Worm (Caenorhabditis elegans) whole organism, young adult: Measurements from ENCODE around the gene R10E4.3.
A peak's percentile ranks its signal among the peaks of the same experiment; 100 is the strongest.

Experiments
- F23B12.7 ChIP-seq: sonication (generic microtip); optimal IDR thresholded peaks from 2 replicates; lab custom pipeline; 2017; ENCODE audit warnings: missing genetic modification characterization, mild to moderate bottlenecking, missing compliant biosample characterization, antibody characterized with exemption, moderate library complexity; ENCODE audit not compliant: insufficient read depth
- F37B4.10 ChIP-seq: fragments of 200-800 bp; sonication (Bioruptor generic); IDR thresholded peaks from 2 replicates; pipeline ENCODE4 v1.3.6; 2022; ENCODE audit warnings: missing genetic modification characterization, missing compliant biosample characterization
- F57A8.1 ChIP-seq: fragments of 200-800 bp; sonication (Bioruptor generic); optimal IDR thresholded peaks from 2 replicates; lab custom pipeline; 2018; ENCODE audit warnings: mild to moderate bottlenecking, missing genetic modification characterization, moderate library complexity, missing compliant biosample characterization
- K11D2.4 ChIP-seq: fragments of 200-800 bp; sonication (Bioruptor generic); IDR thresholded peaks from 2 replicates; pipeline ENCODE4 v1.3.6; 2022; ENCODE audit warnings: missing genetic modification reagents, missing genetic modification characterization, missing compliant biosample characterization
- K12H6.12 ChIP-seq: fragments of 200-800 bp; sonication (Bioruptor generic); optimal IDR thresholded peaks from 2 replicates; lab custom pipeline; 2018; ENCODE audit warnings: mild to moderate bottlenecking, missing genetic modification characterization, missing compliant biosample characterization
- ZK185.1 ChIP-seq: sonication (generic microtip); optimal IDR thresholded peaks from 2 replicates; lab custom pipeline; 2016; ENCODE audit warnings: mild to moderate bottlenecking, missing genetic modification characterization, missing compliant biosample characterization; ENCODE audit not compliant: poor library complexity, severe bottlenecking
- ama-1 ChIP-seq, 3 experiments: fragments of 150-350 bp in 1 of 3; sonication (generic microtip) in 2 of 3; optimal IDR thresholded peaks; 2 replicates each; lab custom pipeline; 2014 to 2018; ENCODE audit warnings: missing biosample characterization in 2 of 3, missing genetic modification characterization in 2 of 3, missing genetic modification reagents in 2 of 3
- attf-6 ChIP-seq: fragments of 200-800 bp; sonication (Bioruptor generic); IDR thresholded peaks from 2 replicates; pipeline ENCODE4 v1.3.6; 2022; ENCODE audit warnings: missing genetic modification reagents, missing genetic modification characterization, missing compliant biosample characterization
- ccch-3 ChIP-seq: fragments of 200-800 bp; sonication (Bioruptor generic); optimal IDR thresholded peaks from 2 replicates; lab custom pipeline; 2018; ENCODE audit warnings: mild to moderate bottlenecking, missing genetic modification characterization, missing compliant biosample characterization
- ceh-27 ChIP-seq: fragments of 200-800 bp; sonication (Bioruptor generic); optimal IDR thresholded peaks from 2 replicates; lab custom pipeline; 2018; ENCODE audit warnings: mild to moderate bottlenecking, missing genetic modification characterization, moderate library complexity, missing compliant biosample characterization
- ceh-58 ChIP-seq: fragments of 200-800 bp; sonication (Bioruptor generic); IDR thresholded peaks from 2 replicates; pipeline ENCODE4 v1.3.6; 2022; ENCODE audit warnings: missing genetic modification characterization, missing compliant biosample characterization
- ceh-91 ChIP-seq: fragments of 200-800 bp; sonication (Bioruptor generic); IDR thresholded peaks from 2 replicates; pipeline ENCODE4 v1.3.6; 2022; ENCODE audit warnings: missing genetic modification reagents, missing genetic modification characterization, missing compliant biosample characterization
- dpl-1 ChIP-seq: fragments of 150-350 bp; optimal IDR thresholded peaks from 2 replicates; lab custom pipeline; 2014; ENCODE audit warnings: missing biosample characterization, missing genetic modification reagents, missing genetic modification characterization
- egl-44 ChIP-seq: fragments of 200-800 bp; sonication (Bioruptor generic); IDR thresholded peaks from 2 replicates; pipeline ENCODE4 v1.3.6; 2022; ENCODE audit warnings: missing genetic modification reagents, missing genetic modification characterization, missing compliant biosample characterization
- gei-17 ChIP-seq: fragments of 200-800 bp; sonication (Bioruptor generic); optimal IDR thresholded peaks from 2 replicates; lab custom pipeline; 2018; ENCODE audit warnings: mild to moderate bottlenecking, missing genetic modification characterization, missing compliant biosample characterization
- him-1 ChIP-seq: sonication (generic microtip); optimal IDR thresholded peaks from 2 replicates; lab custom pipeline; 2016; ENCODE audit warnings: missing genotype, missing genetic modification reagents, missing genetic modification characterization, missing compliant biosample characterization
- hmg-1.2 ChIP-seq: fragments of 200-800 bp; sonication (Bioruptor generic); IDR thresholded peaks from 2 replicates; pipeline ENCODE4 v1.3.6; 2022; ENCODE audit warnings: missing genetic modification reagents, missing genetic modification characterization, missing compliant biosample characterization
- hrde-1 ChIP-seq: sonication (generic microtip); optimal IDR thresholded peaks from 2 replicates; lab custom pipeline; 2016; ENCODE audit warnings: missing genetic modification characterization, mild to moderate bottlenecking, missing compliant biosample characterization, moderate library complexity, missing genotype, missing genetic modification reagents, borderline replicate concordance
- lag-1 ChIP-seq: fragments of 200-800 bp; sonication (Bioruptor generic); IDR thresholded peaks from 2 replicates; pipeline ENCODE4 v1.3.6; 2022; ENCODE audit warnings: missing genetic modification reagents, missing genetic modification characterization, missing compliant biosample characterization
- lin-35 ChIP-seq, 3 experiments: fragments of 150-350 bp in 2 of 3; sonication (generic microtip) in 1 of 3; optimal IDR thresholded peaks; 2 replicates each; lab custom pipeline; 2014 to 2018; ENCODE audit warnings: missing biosample characterization in 3 of 3, missing genetic modification characterization in 3 of 3, missing genetic modification reagents in 3 of 3
- lin-40 ChIP-seq: sonication (generic microtip); optimal IDR thresholded peaks from 2 replicates; lab custom pipeline; 2016; ENCODE audit warnings: missing genetic modification characterization, mild to moderate bottlenecking, missing compliant biosample characterization, missing genotype, missing genetic modification reagents
- lsl-1 ChIP-seq: fragments of 200-800 bp; sonication (Bioruptor generic); optimal IDR thresholded peaks from 2 replicates; lab custom pipeline; 2018; ENCODE audit warnings: mild to moderate bottlenecking, missing genetic modification characterization, moderate library complexity, missing compliant biosample characterization
- madf-6 ChIP-seq: fragments of 200-800 bp; sonication (Bioruptor generic); IDR thresholded peaks from 2 replicates; pipeline ENCODE4 v1.3.6; 2022; ENCODE audit warnings: missing genetic modification reagents, missing genetic modification characterization, missing compliant biosample characterization
- mel-28 ChIP-seq: sonication (generic microtip); optimal IDR thresholded peaks from 2 replicates; lab custom pipeline; 2016; ENCODE audit warnings: borderline replicate concordance, mild to moderate bottlenecking, missing genetic modification characterization, missing compliant biosample characterization
- nfya-1 ChIP-seq: sonication (generic microtip); optimal IDR thresholded peaks from 2 replicates; lab custom pipeline; 2017; ENCODE audit warnings: antibody characterized with exemption, missing compliant biosample characterization, missing genetic modification characterization, borderline replicate concordance; ENCODE audit not compliant: insufficient read depth
- nhr-27 ChIP-seq: fragments of 200-800 bp; sonication (Bioruptor generic); optimal IDR thresholded peaks from 2 replicates; lab custom pipeline; 2018; ENCODE audit warnings: mild to moderate bottlenecking, missing genetic modification characterization, moderate library complexity, missing compliant biosample characterization
- nhr-80 ChIP-seq: sonication (generic microtip); optimal IDR thresholded peaks from 2 replicates; lab custom pipeline; 2016; ENCODE audit warnings: missing genetic modification characterization, missing compliant biosample characterization
- nhr-90 ChIP-seq: sonication (generic microtip); optimal IDR thresholded peaks from 2 replicates; lab custom pipeline; 2016; ENCODE audit warnings: missing genotype, mild to moderate bottlenecking, missing genetic modification characterization, missing compliant biosample characterization
- pbrm-1 ChIP-seq: fragments of 200-800 bp; sonication (Bioruptor generic); IDR thresholded peaks from 2 replicates; pipeline ENCODE4 v1.3.6; 2022; ENCODE audit warnings: missing genetic modification reagents, missing genetic modification characterization, missing compliant biosample characterization
- pha-4 ChIP-seq: fragments of 150-350 bp; sonication (generic microtip); optimal IDR thresholded peaks from 2 replicates; lab custom pipeline; 2014; ENCODE audit warnings: missing biosample characterization, missing genetic modification reagents, missing genetic modification characterization
- repo-1 ChIP-seq: sonication (generic microtip); optimal IDR thresholded peaks from 2 replicates; lab custom pipeline; 2017; ENCODE audit warnings: mild to moderate bottlenecking, missing genetic modification characterization, missing compliant biosample characterization
- sea-2 ChIP-seq: fragments of 200-800 bp; sonication (Bioruptor generic); IDR thresholded peaks from 2 replicates; pipeline ENCODE4 v1.3.6; 2022; ENCODE audit warnings: missing genetic modification characterization, missing compliant biosample characterization
- snpc-1.1 ChIP-seq: sonication (generic microtip); optimal IDR thresholded peaks from 2 replicates; lab custom pipeline; 2017; ENCODE audit warnings: missing genetic modification characterization, mild to moderate bottlenecking, missing compliant biosample characterization, antibody characterized with exemption, moderate library complexity, missing genotype, missing genetic modification reagents; ENCODE audit not compliant: insufficient read depth
- snpc-1.3 ChIP-seq: sonication (generic microtip); optimal IDR thresholded peaks from 2 replicates; lab custom pipeline; 2017; ENCODE audit warnings: missing genetic modification characterization, mild to moderate bottlenecking, missing compliant biosample characterization, antibody characterized with exemption, moderate library complexity, missing genotype, missing genetic modification reagents; ENCODE audit not compliant: insufficient read depth
- somi-1 ChIP-seq: fragments of 200-800 bp; sonication (Bioruptor generic); optimal IDR thresholded peaks from 2 replicates; lab custom pipeline; 2018; ENCODE audit warnings: mild to moderate bottlenecking, missing genetic modification characterization, missing compliant biosample characterization
- sptf-2 ChIP-seq: fragments of 200-800 bp; sonication (Bioruptor generic); optimal IDR thresholded peaks from 2 replicates; lab custom pipeline; 2018; ENCODE audit warnings: mild to moderate bottlenecking, missing genetic modification characterization, missing compliant biosample characterization
- tlf-1 ChIP-seq: fragments of 200-800 bp; sonication (Bioruptor generic); optimal IDR thresholded peaks from 2 replicates; lab custom pipeline; 2018; ENCODE audit warnings: mild to moderate bottlenecking, missing genetic modification characterization, missing compliant biosample characterization

The R10E4.3 gene

ce11 chrIII:4313061-4313962 is 26.0 kb upstream of the R10E4.3 start, which contains the start of the genes evl-14 and dcn-1 (continued):
- TF ChIP-seq nhr-80 (peak; percentile 39), snpc-1.1 (tag; lab: Kevin White, UChicago) (peak; percentile 6), snpc-1.3 (tag; lab: Kevin White, UChicago) (peak; percentile 47), nhr-27 (no peak), F37B4.10 (GFP tag; lab: Robert Waterston, UW) (no peak), K12H6.12 (tag; lab: Kevin White, UChicago) (peak; percentile 46), sea-2 (GFP tag; lab: Robert Waterston, UW) (no peak), attf-6 (no peak), pha-4 (tag; lab: Kevin White, UChicago) (peak; percentile 74), somi-1 (no peak), ama-1 (optimal IDR thresholded peaks at IDR 0.05; lab: Kevin White, UChicago) (no peak), ama-1 (GFP tag; optimal IDR thresholded peaks at IDR 0.05; lab: Kevin White, UChicago) (no peak), ceh-91 (GFP tag; lab: Robert Waterston, UW) (peak; percentile 84), dpl-1 (peak; percentile 82), K11D2.4 (no peak), him-1 (tag; lab: Kevin White, UChicago) (peak; percentile 2), nfya-1 (tag; lab: Kevin White, UChicago) (no peak), mel-28 (tag; lab: Kevin White, UChicago) (no peak), ZK185.1 (tag; lab: Kevin White, UChicago) (no peak), tlf-1 (GFP tag; lab: Kevin White, UChicago) (no peak), hrde-1 (tag; lab: Kevin White, UChicago) (no peak), egl-44 (GFP tag; lab: Robert Waterston, UW) (no peak), sptf-2 (no peak), F23B12.7 (tag; lab: Kevin White, UChicago) (no peak), F57A8.1 (GFP tag; lab: Kevin White, UChicago) (no peak), lin-40 (tag; lab: Kevin White, UChicago) (peak; percentile 71), madf-6 (peak; percentile 96), lag-1 (GFP tag; lab: Robert Waterston, UW) (no peak), ceh-27 (GFP tag; lab: Kevin White, UChicago) (no peak), lin-35 (GFP tag; optimal IDR thresholded peaks at IDR 0.05; lab: Kevin White, UChicago) (no peak), nhr-90 (tag; lab: Kevin White, UChicago) (no peak)

DNA sequence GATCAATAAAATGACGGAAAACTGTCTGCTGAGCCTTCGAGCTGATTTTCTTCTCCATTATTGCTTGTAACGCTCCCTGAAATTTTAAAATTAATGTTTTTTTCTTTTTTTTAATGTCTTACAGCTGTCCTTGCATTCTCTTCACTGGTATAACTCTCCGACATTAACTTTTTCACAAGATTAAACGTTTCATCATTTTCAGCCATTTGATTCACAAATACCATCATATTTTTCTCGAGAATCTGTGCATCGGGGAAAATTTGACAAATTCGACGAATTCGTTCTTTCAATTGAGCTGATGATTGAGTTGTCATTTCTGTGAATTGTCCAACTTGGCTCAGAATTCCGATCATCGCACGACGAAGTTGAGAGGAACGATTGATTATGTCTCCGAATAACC is 22.0 kb upstream of the R10E4.3 start:
- TF ChIP-seq lsl-1 = no peak
- TF ChIP-seq F37B4.10 (GFP tag; lab: Robert Waterston, UW) = no peak
- no peak for TF ChIP-seq sea-2 (GFP tag; lab: Robert Waterston, UW)
- no peak for TF ChIP-seq ccch-3
- TF ChIP-seq ceh-58 = no peak
- no peak for TF ChIP-seq repo-1 (tag; lab: Kevin White, UChicago)
- TF ChIP-seq pbrm-1 (GFP tag; lab: Robert Waterston, UW) = no peak
- TF ChIP-seq lag-1 (GFP tag; lab: Robert Waterston, UW) = no peak
- no peak for TF ChIP-seq hmg-1.2
- TF ChIP-seq gei-17 (GFP tag; lab: Kevin White, UChicago) = no peak
- no peak for TF ChIP-seq F23B12.7 (tag; lab: Kevin White, UChicago)
